Fruit fly (Drosophila melanogaster) whole organism, embryonic: ENCODE data around the gene CG31826.

Experiments used
- CG11696 ChIP-seq: fragments of 200-800 bp; sonication (Bioruptor generic); IDR thresholded peaks from 2 replicates; pipeline ENCODE4 v1.3.6; 2022; ENCODE audit warnings: missing biosample characterization, missing genetic modification characterization
- CG18476 ChIP-seq: fragments of 200-800 bp; sonication (Bioruptor generic); optimal IDR thresholded peaks from 2 replicates; lab custom pipeline; 2016; ENCODE audit warnings: missing biosample characterization, mild to moderate bottlenecking, missing genetic modification characterization
- CG30020 ChIP-seq: fragments of 200-800 bp; optimal IDR thresholded peaks from 2 replicates; lab custom pipeline; 2019; ENCODE audit warnings: missing biosample characterization, mild to moderate bottlenecking, missing genetic modification characterization, moderate library complexity
- CG3163 ChIP-seq: fragments of 200-800 bp; sonication (Bioruptor generic); optimal IDR thresholded peaks from 3 replicates; lab custom pipeline; 2016; ENCODE audit warnings: missing biosample characterization, missing genetic modification characterization
- CG32532 ChIP-seq: fragments of 200-800 bp; sonication (Bioruptor generic); IDR thresholded peaks from 2 replicates; pipeline ENCODE4 v1.3.6; 2022; ENCODE audit warnings: missing biosample characterization, missing genetic modification characterization
- CG7556 ChIP-seq: fragments of 200-800 bp; sonication (Bioruptor generic); optimal IDR thresholded peaks from 2 replicates; lab custom pipeline; 2017; ENCODE audit warnings: missing biosample characterization, mild to moderate bottlenecking, missing genetic modification characterization
- dimm ChIP-seq: fragments of 200-800 bp; sonication (Bioruptor generic); IDR thresholded peaks from 2 replicates; pipeline ENCODE4 v1.3.6; 2022; ENCODE audit warnings: missing biosample characterization, missing genetic modification characterization
- nerfin-2 ChIP-seq: fragments of 200-800 bp; sonication (Bioruptor generic); IDR thresholded peaks from 2 replicates; pipeline ENCODE4 v1.3.6; 2022; ENCODE audit warnings: missing biosample characterization, missing genetic modification characterization; ENCODE audit not compliant: partially characterized antibody
- rib ChIP-seq: fragments of 200-800 bp; sonication (Bioruptor generic); IDR thresholded peaks from 2 replicates; pipeline ENCODE4 v1.3.6; 2022; ENCODE audit warnings: missing biosample characterization, missing genetic modification characterization

dm6 chr2L:15747394-15748260, 25.3 kb downstream of the CG31826 start, which contains the start of gene CycE:
- TF ChIP-seq nerfin-2 (GFP tag; lab: Robert Waterston, UW) (no peak), CG7556 (GFP tag; lab: Kevin White, UChicago) (no peak), dimm (no peak), rib (GFP tag; lab: Robert Waterston, UW) (peak; percentile 51; the same call in 1 of the 2 replicates), CG3163 (GFP tag; lab: Kevin White, UChicago) (peak; percentile 88), CG32532 (GFP tag; lab: Robert Waterston, UW) (no peak), CG30020 (no peak), CG18476 (GFP tag; lab: Kevin White, UChicago) (no peak), CG11696 (GFP tag; lab: Robert Waterston, UW) (no peak)
